Fruit fly (Drosophila melanogaster) whole organism, adult: ENCODE data around the gene SH3PX1.

Experiments used
- CG11617 ChIP-seq: fragments of 200-800 bp; sonication (Bioruptor generic); optimal IDR thresholded peaks from 2 replicates; lab custom pipeline; 2017; ENCODE audit warnings: mild to moderate bottlenecking, missing biosample characterization, missing genetic modification reagents, missing genetic modification characterization
- CG14711 ChIP-seq: fragments of 200-800 bp; sonication (Bioruptor generic); optimal IDR thresholded peaks from 2 replicates; lab custom pipeline; 2018; ENCODE audit warnings: missing biosample characterization, mild to moderate bottlenecking, missing genetic modification characterization, moderate library complexity
- CG1620 ChIP-seq: fragments of 200-800 bp; sonication (Bioruptor generic); optimal IDR thresholded peaks from 2 replicates; lab custom pipeline; 2016; ENCODE audit warnings: missing biosample characterization, missing genetic modification characterization
- CG33017 ChIP-seq: fragments of 200-800 bp; sonication (Bioruptor generic); optimal IDR thresholded peaks from 2 replicates; lab custom pipeline; 2018; ENCODE audit warnings: missing biosample characterization, mild to moderate bottlenecking, missing genetic modification characterization, moderate library complexity
- CG7101 ChIP-seq: fragments of 200-800 bp; sonication (Bioruptor generic); optimal IDR thresholded peaks from 2 replicates; lab custom pipeline; 2018; ENCODE audit warnings: missing biosample characterization, mild to moderate bottlenecking, missing genetic modification characterization, moderate library complexity
- Crg-1 ChIP-seq: fragments of 200-800 bp; sonication (Bioruptor generic); optimal IDR thresholded peaks from 2 replicates; lab custom pipeline; 2016; ENCODE audit warnings: missing biosample characterization, missing genetic modification characterization
- Hr96 ChIP-seq: fragments of 200-800 bp; sonication (Bioruptor generic); optimal IDR thresholded peaks from 2 replicates; lab custom pipeline; 2016; ENCODE audit warnings: missing biosample characterization, missing genetic modification characterization
- bab1 ChIP-seq: fragments of 200-800 bp; sonication (Bioruptor generic); optimal IDR thresholded peaks from 3 replicates; lab custom pipeline; 2019; ENCODE audit warnings: missing biosample characterization, mild to moderate bottlenecking, missing genetic modification characterization, moderate library complexity
- cic ChIP-seq: fragments of 200-800 bp; sonication (Bioruptor generic); optimal IDR thresholded peaks from 2 replicates; lab custom pipeline; 2017; ENCODE audit warnings: missing biosample characterization, mild to moderate bottlenecking, missing genetic modification characterization, moderate library complexity
- cnc ChIP-seq, 2 experiments: fragments of >200 bp; optimal IDR thresholded peaks; 2 replicates each; lab custom pipeline; 2017
- kay ChIP-seq: fragments of 200-800 bp; sonication (Bioruptor generic); peaks from one replicate; lab custom pipeline; 2016; ENCODE audit warnings: missing biosample characterization, missing genetic modification characterization, borderline replicate concordance
- ovo ChIP-seq: fragments of 200-800 bp; sonication (Bioruptor generic); optimal IDR thresholded peaks from 2 replicates; lab custom pipeline; 2016; ENCODE audit warnings: missing biosample characterization, missing genetic modification characterization
- tj ChIP-seq: fragments of 200-800 bp; sonication (Bioruptor generic); optimal IDR thresholded peaks from 3 replicates; lab custom pipeline; 2017; ENCODE audit warnings: missing biosample characterization, mild to moderate bottlenecking, missing genetic modification characterization, moderate library complexity
- toe ChIP-seq: fragments of 200-800 bp; sonication (Bioruptor generic); optimal IDR thresholded peaks from 2 replicates; lab custom pipeline; 2016; ENCODE audit warnings: missing biosample characterization, missing genetic modification characterization

DNA sequence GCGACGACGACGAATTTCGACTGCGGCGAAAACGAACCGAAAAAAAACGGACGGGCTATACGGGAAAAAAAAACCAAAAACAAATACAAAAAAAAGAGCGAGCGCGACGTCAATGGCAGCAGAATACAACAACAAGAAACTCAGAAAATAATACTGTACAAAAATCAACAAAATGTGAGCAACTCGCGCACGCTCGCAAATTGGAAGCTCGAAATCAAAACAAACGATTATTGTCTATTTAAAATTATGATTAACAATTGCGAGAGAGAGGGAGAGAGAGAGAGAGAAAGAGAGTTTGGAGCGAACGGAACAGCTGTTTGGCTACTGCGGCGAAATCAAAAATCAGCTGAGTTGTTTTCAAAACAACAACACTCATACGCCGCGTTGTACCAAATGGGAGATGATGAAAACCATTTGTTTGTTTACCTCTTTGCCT is 38.1 kb downstream of the SH3PX1 start:
- TF ChIP-seq ovo (GFP tag; lab: Kevin White, UChicago) (peak; percentile 69), CG11617 (peak; percentile 65), CG33017 (tag; lab: Kevin White, UChicago) (peak; percentile 77), CG7101 (tag; lab: Kevin White, UChicago) (peak; percentile 19), tj (GFP tag; lab: Kevin White, UChicago) (peak; percentile 44), Hr96 (GFP tag; lab: Kevin White, UChicago) (peak; percentile 40), bab1 (no peak), toe (no peak), CG14711 (tag; lab: Kevin White, UChicago) (no peak), kay (GFP tag; lab: Kevin White, UChicago) (peak; percentile 98), cic (peak; percentile 80), CG1620 (GFP tag; lab: Kevin White, UChicago) (peak; percentile 4), Crg-1 (no peak), cnc (optimal IDR thresholded peaks at IDR 0.05; lab: Kevin White, UChicago) (no peak)
